Worm (Caenorhabditis elegans) whole organism, young adult: ENCODE data around the gene Y49E10.16.

ENCODE experiments used
- D2030.7 ChIP-seq: fragments of 200-800 bp; sonication (Bioruptor generic); IDR thresholded peaks from 2 replicates; pipeline ENCODE4 v1.3.6; 2022; ENCODE audit warnings: missing genetic modification reagents, missing genetic modification characterization, missing compliant biosample characterization
- F52B5.7 ChIP-seq: sonication (generic microtip); optimal IDR thresholded peaks from 2 replicates; lab custom pipeline; 2016; ENCODE audit warnings: mild to moderate bottlenecking, missing genetic modification characterization, missing compliant biosample characterization
- K11D2.4 ChIP-seq: fragments of 200-800 bp; sonication (Bioruptor generic); IDR thresholded peaks from 2 replicates; pipeline ENCODE4 v1.3.6; 2022; ENCODE audit warnings: missing genetic modification reagents, missing genetic modification characterization, missing compliant biosample characterization
- K12H6.12 ChIP-seq: fragments of 200-800 bp; sonication (Bioruptor generic); optimal IDR thresholded peaks from 2 replicates; lab custom pipeline; 2018; ENCODE audit warnings: mild to moderate bottlenecking, missing genetic modification characterization, missing compliant biosample characterization
- Y53F4B.3 ChIP-seq: fragments of 200-800 bp; sonication (Bioruptor generic); IDR thresholded peaks from 2 replicates; pipeline ENCODE4 v1.3.6; 2022; ENCODE audit warnings: missing genetic modification reagents, missing genetic modification characterization, missing compliant biosample characterization
- ama-1 ChIP-seq, 3 experiments: fragments of 150-350 bp in 1 of 3; sonication (generic microtip) in 2 of 3; optimal IDR thresholded peaks; 2 replicates each; lab custom pipeline; 2014 to 2018; ENCODE audit warnings: missing biosample characterization in 2 of 3, missing genetic modification characterization in 2 of 3, missing genetic modification reagents in 2 of 3
- athp-1 ChIP-seq: sonication (generic microtip); optimal IDR thresholded peaks from 2 replicates; lab custom pipeline; 2017; ENCODE audit warnings: mild to moderate bottlenecking, missing genetic modification characterization, missing compliant biosample characterization
- cebp-1 ChIP-seq, 2 experiments: fragments of 200-800 bp in 1 of 2; sonication (Bioruptor generic) in 1 of 2; sonication (generic microtip) in 1 of 2; IDR thresholded peaks in 1 of 2; optimal IDR thresholded peaks in 1 of 2; 2 replicates each; pipeline versions ENCODE4 v1.3.6 to Lab custom; 2017 to 2022; ENCODE audit warnings: missing compliant biosample characterization in 2 of 2, missing genetic modification characterization in 2 of 2, mild to moderate bottlenecking in 1 of 2, missing genetic modification reagents in 1 of 2, moderate library complexity in 1 of 2
- ceh-27 ChIP-seq: fragments of 200-800 bp; sonication (Bioruptor generic); optimal IDR thresholded peaks from 2 replicates; lab custom pipeline; 2018; ENCODE audit warnings: mild to moderate bottlenecking, missing genetic modification characterization, moderate library complexity, missing compliant biosample characterization
- ceh-79 ChIP-seq: sonication (generic microtip); optimal IDR thresholded peaks from 2 replicates; lab custom pipeline; 2017; ENCODE audit warnings: mild to moderate bottlenecking, missing genetic modification characterization, missing compliant biosample characterization
- chd-7 ChIP-seq: sonication (generic microtip); optimal IDR thresholded peaks from 2 replicates; lab custom pipeline; 2016; ENCODE audit warnings: mild to moderate bottlenecking, missing genetic modification characterization, moderate library complexity, missing compliant biosample characterization
- dox-1 ChIP-seq: fragments of 200-800 bp; sonication (Bioruptor generic); IDR thresholded peaks from 2 replicates; pipeline ENCODE4 v1.3.6; 2022; ENCODE audit warnings: missing genetic modification reagents, missing genetic modification characterization, missing compliant biosample characterization
- efl-1 ChIP-seq: fragments of 150-350 bp; optimal IDR thresholded peaks from 2 replicates; lab custom pipeline; 2014; ENCODE audit warnings: missing biosample characterization, missing genetic modification reagents, missing genetic modification characterization
- egl-18 ChIP-seq: fragments of 200-800 bp; sonication (Bioruptor generic); IDR thresholded peaks from 2 replicates; pipeline ENCODE4 v1.3.6; 2022; ENCODE audit warnings: missing genetic modification reagents, missing genetic modification characterization, missing compliant biosample characterization
- egl-44 ChIP-seq: fragments of 200-800 bp; sonication (Bioruptor generic); IDR thresholded peaks from 2 replicates; pipeline ENCODE4 v1.3.6; 2022; ENCODE audit warnings: missing genetic modification reagents, missing genetic modification characterization, missing compliant biosample characterization
- egrh-3 ChIP-seq: fragments of 200-800 bp; sonication (Bioruptor generic); IDR thresholded peaks from 2 replicates; pipeline ENCODE4 v1.3.6; 2022; ENCODE audit warnings: missing genetic modification reagents, missing genetic modification characterization, missing compliant biosample characterization
- hmg-1.2 ChIP-seq: fragments of 200-800 bp; sonication (Bioruptor generic); IDR thresholded peaks from 2 replicates; pipeline ENCODE4 v1.3.6; 2022; ENCODE audit warnings: missing genetic modification reagents, missing genetic modification characterization, missing compliant biosample characterization
- hsf-1 ChIP-seq: fragments of 200-800 bp; sonication (Bioruptor generic); IDR thresholded peaks from 2 replicates; pipeline ENCODE4 v1.3.6; 2022; ENCODE audit warnings: missing genetic modification reagents, missing genetic modification characterization, missing compliant biosample characterization
- lag-1 ChIP-seq: fragments of 200-800 bp; sonication (Bioruptor generic); IDR thresholded peaks from 2 replicates; pipeline ENCODE4 v1.3.6; 2022; ENCODE audit warnings: missing genetic modification reagents, missing genetic modification characterization, missing compliant biosample characterization
- lin-26 ChIP-seq: fragments of 200-800 bp; sonication (Bioruptor generic); IDR thresholded peaks from 2 replicates; pipeline ENCODE4 v1.3.6; 2022; ENCODE audit warnings: missing genetic modification reagents, missing genetic modification characterization, missing compliant biosample characterization
- lsl-1 ChIP-seq: fragments of 200-800 bp; sonication (Bioruptor generic); optimal IDR thresholded peaks from 2 replicates; lab custom pipeline; 2018; ENCODE audit warnings: mild to moderate bottlenecking, missing genetic modification characterization, moderate library complexity, missing compliant biosample characterization
- mcd-1 ChIP-seq: fragments of 200-800 bp; sonication (Bioruptor generic); IDR thresholded peaks from 2 replicates; pipeline ENCODE4 v1.3.6; 2022; ENCODE audit warnings: missing genetic modification reagents, missing genetic modification characterization, missing compliant biosample characterization
- nhr-80 ChIP-seq: sonication (generic microtip); optimal IDR thresholded peaks from 2 replicates; lab custom pipeline; 2016; ENCODE audit warnings: missing genetic modification characterization, missing compliant biosample characterization
- sea-2 ChIP-seq: fragments of 200-800 bp; sonication (Bioruptor generic); IDR thresholded peaks from 2 replicates; pipeline ENCODE4 v1.3.6; 2022; ENCODE audit warnings: missing genetic modification characterization, missing compliant biosample characterization
- snpc-4 ChIP-seq, 5 experiments: fragments of 150-350 bp in 1 of 5; sonication (generic microtip) in 4 of 5; optimal IDR thresholded peaks; 2 replicates each; lab custom pipeline; 2014 to 2018; ENCODE audit warnings: missing genetic modification characterization in 5 of 5, missing biosample characterization in 3 of 5, antibody characterized with exemption in 2 of 5, mild to moderate bottlenecking in 2 of 5, missing compliant biosample characterization in 2 of 5, missing genotype in 2 of 5, moderate library complexity in 2 of 5, missing genetic modification reagents in 1 of 5
- somi-1 ChIP-seq: fragments of 200-800 bp; sonication (Bioruptor generic); optimal IDR thresholded peaks from 2 replicates; lab custom pipeline; 2018; ENCODE audit warnings: mild to moderate bottlenecking, missing genetic modification characterization, missing compliant biosample characterization
- zfh-2 ChIP-seq: fragments of 200-800 bp; sonication (Bioruptor generic); conservative IDR thresholded peaks from 2 replicates; pipeline ENCODE4 v1.3.6; 2022; ENCODE audit warnings: missing genetic modification reagents, missing genetic modification characterization, missing compliant biosample characterization
- zim-3 ChIP-seq: sonication (generic microtip); optimal IDR thresholded peaks from 2 replicates; lab custom pipeline; 2017; ENCODE audit warnings: mild to moderate bottlenecking, missing genetic modification characterization, moderate library complexity, missing compliant biosample characterization

Y49E10.16 gene

DNA sequence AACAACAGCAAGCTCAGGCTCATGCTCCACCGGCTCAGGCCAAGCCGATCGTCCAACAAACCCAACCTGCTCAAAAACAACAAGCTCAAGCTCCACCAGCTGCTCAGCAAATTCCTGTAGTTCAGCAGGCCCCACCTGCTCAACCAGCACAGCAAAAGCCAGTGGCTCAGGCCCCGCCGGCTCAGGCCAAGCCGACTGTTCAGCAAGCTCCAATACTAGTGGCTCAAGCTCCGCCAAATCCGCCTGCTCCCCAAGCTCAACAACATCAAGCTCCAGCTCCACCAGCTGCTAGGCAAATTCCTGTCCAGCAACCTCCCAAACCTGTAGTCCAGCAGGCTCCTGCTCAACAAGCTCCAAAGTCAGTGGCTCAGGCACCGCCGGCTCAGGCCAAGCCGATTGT, 39.5 kb downstream of the Y49E10.16 start:
- peak; percentile 69; the same call in 1 of the 2 replicates for TF ChIP-seq egrh-3 (GFP tag; lab: Robert Waterston, UW)
- TF ChIP-seq somi-1 (GFP tag; lab: Kevin White, UChicago): no peak
- TF ChIP-seq zfh-2: peak; percentile 71

DNA sequence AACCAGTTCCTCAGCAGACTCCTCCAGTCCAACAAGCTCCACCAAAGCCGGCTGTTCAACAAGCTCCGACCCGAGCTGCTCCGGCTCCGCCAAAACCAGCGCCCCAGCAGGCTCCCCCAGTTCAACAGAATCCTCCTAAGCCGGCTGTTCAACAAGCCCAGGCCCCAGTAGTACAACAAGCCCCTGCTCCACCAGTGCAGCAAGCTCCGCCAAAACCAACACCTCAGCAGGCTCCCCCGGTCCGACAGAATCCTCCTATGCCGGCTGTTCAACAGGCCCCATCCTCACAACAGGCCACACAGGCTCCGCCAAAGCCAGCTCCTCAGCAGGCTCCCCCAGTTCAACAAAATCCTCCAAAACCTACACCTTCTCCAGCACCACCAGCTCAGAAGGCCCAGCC, 40.3 kb downstream of the Y49E10.16 start:
- no peak for TF ChIP-seq egl-18
- 0 out of 2 replicates have a peak, but pooled peaks have one; percentile 10 for TF ChIP-seq lin-26 (GFP tag; lab: Robert Waterston, UW)
- no peak for TF ChIP-seq ama-1 (optimal IDR thresholded peaks at IDR 0.05; lab: Kevin White, UChicago)
- no peak for TF ChIP-seq ama-1 (GFP tag; optimal IDR thresholded peaks at IDR 0.05; lab: Kevin White, UChicago)
- no peak for TF ChIP-seq athp-1 (tag; lab: Kevin White, UChicago)
- no peak for TF ChIP-seq lag-1 (GFP tag; lab: Robert Waterston, UW)
- no peak for TF ChIP-seq egl-44 (GFP tag; lab: Robert Waterston, UW)
- TF ChIP-seq F52B5.7: no peak
- no peak for TF ChIP-seq efl-1 (GFP tag; lab: Kevin White, UChicago)
- no peak for TF ChIP-seq chd-7 (tag; lab: Kevin White, UChicago)
- TF ChIP-seq lsl-1: no peak
- TF ChIP-seq egrh-3 (GFP tag; lab: Robert Waterston, UW): peak; percentile 77; the same call in 1 of the 2 replicates
- no peak for TF ChIP-seq ceh-27
- TF ChIP-seq hsf-1 (GFP tag; lab: Robert Waterston, UW): no peak
- no peak for TF ChIP-seq nhr-80 (tag; lab: Kevin White, UChicago)
- peak; percentile 74 for TF ChIP-seq zfh-2

DNA sequence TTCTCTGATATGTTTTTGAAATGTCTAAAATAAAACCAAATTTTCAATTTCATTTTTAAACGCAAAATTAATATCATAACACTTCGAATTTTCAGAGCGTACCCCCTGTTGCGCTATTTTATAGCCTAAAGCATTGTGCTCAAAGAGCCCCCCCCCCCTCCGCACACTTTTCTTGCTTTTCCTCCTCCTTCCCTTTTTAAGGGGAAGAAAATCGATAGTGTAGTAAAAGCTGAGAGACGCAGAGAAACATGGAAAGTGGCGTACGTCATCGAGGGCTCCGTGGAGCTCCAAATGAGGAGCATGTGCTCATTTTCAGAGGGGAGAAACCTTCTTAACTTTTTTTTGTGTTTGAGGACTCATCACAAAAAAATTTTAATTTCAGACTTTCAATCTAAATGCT, 42.2 kb downstream of the Y49E10.16 start, which contains the start of gene cccp-1:
TSS of gene cccp-1 (plus strand) at position 377 of the 400 bp plus-strand sequence.
- TF ChIP-seq mcd-1 (GFP tag; lab: Robert Waterston, UW) (peak; percentile 15; the same call in 1 of the 2 replicates), cebp-1 (GFP tag; IDR thresholded peaks at IDR 0.05; lab: Robert Waterston, UW) (no peak), cebp-1 (tag; optimal IDR thresholded peaks at IDR 0.05; lab: Kevin White, UChicago) (peak; percentile 14), sea-2 (GFP tag; lab: Robert Waterston, UW) (no peak), ceh-79 (no peak), K12H6.12 (tag; lab: Kevin White, UChicago) (no peak), snpc-4 (GFP tag; optimal IDR thresholded peaks at IDR 0.05; lab: Kevin White, UChicago) (no peak), snpc-4 (tag; optimal IDR thresholded peaks at IDR 0.05; lab: Kevin White, UChicago) (no peak), D2030.7 (GFP tag; lab: Robert Waterston, UW) (no peak), zim-3 (tag; lab: Kevin White, UChicago) (no peak), hmg-1.2 (GFP tag; lab: Robert Waterston, UW) (peak; percentile 82), K11D2.4 (GFP tag; lab: Robert Waterston, UW) (no peak), Y53F4B.3 (no peak), zfh-2 (peak; percentile 29; the same call in 1 of the 2 replicates), dox-1 (GFP tag; lab: Robert Waterston, UW) (0 out of 2 replicates have a peak, but pooled peaks have one; percentile 7)
